ENCODE assay signal across 3 worm cellular contexts in the genomic region with DNA sequence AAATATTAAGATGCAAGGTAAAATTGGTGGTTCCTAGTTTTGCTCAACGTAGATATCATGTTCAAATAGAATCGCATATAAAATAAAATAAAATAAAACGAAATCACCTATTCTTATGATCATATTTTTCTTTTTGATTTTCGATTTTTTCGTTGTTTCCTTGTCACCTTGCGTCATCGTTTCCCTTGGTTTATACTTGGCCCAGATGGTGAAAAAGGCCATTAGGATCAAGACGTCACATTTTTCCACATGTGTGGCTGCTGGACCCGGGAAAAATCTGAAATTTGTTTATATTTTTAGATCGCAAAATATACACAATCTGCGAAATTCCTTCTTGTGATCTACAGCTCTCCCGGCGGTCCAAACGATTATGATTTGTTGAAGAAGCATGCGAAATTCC.
TF ChIP-seq lines count a peak whose summit lies in the region.

Gene ace-1, plus strand, starts transcription at position 301 of the 400 bp plus-strand sequence.

TF ChIP-seq in whole organism, L3 larva, 47 proteins besides CTCF, POLR2A, EP300 and RAD21:
- TF ChIP-seq fkh-10 (GFP tag; optimal IDR thresholded peaks at IDR 0.05; lab: Kevin White, UChicago) (peak; percentile 32), ama-1 (optimal IDR thresholded peaks at IDR 0.05; lab: Kevin White, UChicago) (no peak)

TF ChIP-seq in whole organism, L4 larva, 104 proteins besides CTCF, POLR2A, EP300 and RAD21:
- peak; percentile 17 for TF ChIP-seq fkh-10 (GFP tag; optimal IDR thresholded peaks at IDR 0.05; lab: Kevin White, UChicago)
- TF ChIP-seq nhr-42 (GFP tag; IDR thresholded peaks at IDR 0.05; lab: Robert Waterston, UW): no peak

TF ChIP-seq in whole organism, late embryonic, 69 proteins besides CTCF, POLR2A, EP300 and RAD21:
- TF ChIP-seq hlh-8 (tag; optimal IDR thresholded peaks at IDR 0.05; lab: Kevin White, UChicago): peak; percentile 0
- TF ChIP-seq che-1 (tag; optimal IDR thresholded peaks at IDR 0.05; lab: Kevin White, UChicago): no peak
- no peak for TF ChIP-seq pqm-1 (tag; optimal IDR thresholded peaks at IDR 0.05; lab: Kevin White, UChicago)
- no peak for TF ChIP-seq unc-86 (tag; optimal IDR thresholded peaks at IDR 0.05; lab: Kevin White, UChicago)
